Fruit fly (Drosophila melanogaster): ENCODE data around the gene CG15269.

The CG15269 gene

dm6 chr2L:15065663-15066062, 43.5 kb upstream of the CG15269 start (continued):
- TF ChIP-seq HmgD (GFP tag; optimal IDR thresholded peaks at IDR 0.05) (no peak), CG11560 (tag; IDR thresholded peaks at IDR 0.05) (no peak), stc (GFP tag; IDR thresholded peaks at IDR 0.05) (no peak), kah (GFP tag; optimal IDR thresholded peaks at IDR 0.05) (no peak), Med (GFP tag) (peak; percentile 74), CG17802 (tag; optimal IDR thresholded peaks at IDR 0.05) (no peak), HLHmδ (GFP tag; optimal IDR thresholded peaks at IDR 0.05) (no peak), unc-4 (GFP tag; IDR thresholded peaks at IDR 0.05; ENCODE audit: partially characterized antibody) (no peak), lilli (GFP tag; optimal IDR thresholded peaks at IDR 0.05) (no peak), CG15011 (GFP tag; optimal IDR thresholded peaks at IDR 0.05) (no peak), CG4617 (GFP tag; optimal IDR thresholded peaks at IDR 0.05; ENCODE audit: borderline replicate concordance) (no peak), CG12155 (GFP tag; optimal IDR thresholded peaks at IDR 0.05) (no peak), CG4854 (GFP tag; optimal IDR thresholded peaks at IDR 0.05) (no peak), B-H2 (GFP tag; optimal IDR thresholded peaks at IDR 0.05) (no peak), repo (GFP tag; optimal IDR thresholded peaks at IDR 0.05) (no peak), Doc2 (GFP tag; IDR thresholded peaks at IDR 0.05) (no peak), bcd (GFP tag; optimal IDR thresholded peaks at IDR 0.05) (no peak), gt (GFP tag; IDR thresholded peaks at IDR 0.05) (no peak), Bteb2 (GFP tag; optimal IDR thresholded peaks at IDR 0.05) (no peak), Vsx1 (GFP tag; optimal IDR thresholded peaks at IDR 0.05) (peak; percentile 77), CG13424 (tag; optimal IDR thresholded peaks at IDR 0.05) (no peak), otp (GFP tag; IDR thresholded peaks at IDR 0.05) (no peak), CG12299 (tag; optimal IDR thresholded peaks at IDR 0.05) (no peak), salm (tag; optimal IDR thresholded peaks at IDR 0.05) (no peak), CG10431 (GFP tag; optimal IDR thresholded peaks at IDR 0.05) (no peak), ftz-f1 (GFP tag; optimal IDR thresholded peaks at IDR 0.05) (peak; percentile 22), CG2199 (GFP tag; IDR thresholded peaks at IDR 0.05) (peak; percentile 93), zen (tag; optimal IDR thresholded peaks at IDR 0.05) (no peak), CG10147 (GFP tag; optimal IDR thresholded peaks at IDR 0.05) (no peak), row (GFP tag; IDR thresholded peaks at IDR 0.05) (no peak), klu (GFP tag; IDR thresholded peaks at IDR 0.05) (no peak), CG2889 (GFP tag; IDR thresholded peaks at IDR 0.05) (no peak), pnt (GFP tag; optimal IDR thresholded peaks at IDR 0.05) (no peak), HmgZ (tag; optimal IDR thresholded peaks at IDR 0.05) (peak; percentile 56), lab (GFP tag; optimal IDR thresholded peaks at IDR 0.05) (peak; percentile 8), az2 (GFP tag; optimal IDR thresholded peaks at IDR 0.05) (no peak), CG1792 (GFP tag; optimal IDR thresholded peaks at IDR 0.05) (no peak), ab (GFP tag; optimal IDR thresholded peaks at IDR 0.05) (no peak), mam (GFP tag; optimal IDR thresholded peaks at IDR 0.05) (no peak), so (GFP tag; IDR thresholded peaks at IDR 0.05) (no peak), Bgb (GFP tag; IDR thresholded peaks at IDR 0.05; ENCODE audit: partially characterized antibody) (no peak; the same call in 1 of the 2 replicates), NK7.1 (GFP tag; optimal IDR thresholded peaks at IDR 0.05) (no peak), CG2712 (tag; optimal IDR thresholded peaks at IDR 0.05) (no peak), gem (tag; optimal IDR thresholded peaks at IDR 0.05) (no peak), exex (tag; optimal IDR thresholded peaks at IDR 0.05) (peak; percentile 84), CG11398 (GFP tag; optimal IDR thresholded peaks at IDR 0.05) (no peak), cwo (GFP tag; optimal IDR thresholded peaks at IDR 0.05) (peak; percentile 17), CG12942 (GFP tag; optimal IDR thresholded peaks at IDR 0.05) (no peak)
